Worm (Caenorhabditis elegans): Measurements from ENCODE around the gene F58B3.4.

Gene F58B3.4

ce11 chrIV:11582450-11583166 is 49.0 kb downstream of the F58B3.4 start:
- TF ChIP-seq elt-3 (tag; optimal IDR thresholded peaks at IDR 0.05) (no peak), bed-3 (GFP tag; optimal IDR thresholded peaks at IDR 0.05) (no peak), nhr-76 (tag; optimal IDR thresholded peaks at IDR 0.05) (no peak), hlh-1 (tag; optimal IDR thresholded peaks at IDR 0.05) (no peak), ham-2 (GFP tag; optimal IDR thresholded peaks at IDR 0.05) (no peak), tbx-8 (GFP tag; optimal IDR thresholded peaks at IDR 0.05) (no peak)
